Fruit fly (Drosophila melanogaster): ENCODE measurements around the gene Prp40.
A peak's percentile ranks its signal among the peaks of the same experiment; 100 is the strongest.

Gene Prp40

DNA sequence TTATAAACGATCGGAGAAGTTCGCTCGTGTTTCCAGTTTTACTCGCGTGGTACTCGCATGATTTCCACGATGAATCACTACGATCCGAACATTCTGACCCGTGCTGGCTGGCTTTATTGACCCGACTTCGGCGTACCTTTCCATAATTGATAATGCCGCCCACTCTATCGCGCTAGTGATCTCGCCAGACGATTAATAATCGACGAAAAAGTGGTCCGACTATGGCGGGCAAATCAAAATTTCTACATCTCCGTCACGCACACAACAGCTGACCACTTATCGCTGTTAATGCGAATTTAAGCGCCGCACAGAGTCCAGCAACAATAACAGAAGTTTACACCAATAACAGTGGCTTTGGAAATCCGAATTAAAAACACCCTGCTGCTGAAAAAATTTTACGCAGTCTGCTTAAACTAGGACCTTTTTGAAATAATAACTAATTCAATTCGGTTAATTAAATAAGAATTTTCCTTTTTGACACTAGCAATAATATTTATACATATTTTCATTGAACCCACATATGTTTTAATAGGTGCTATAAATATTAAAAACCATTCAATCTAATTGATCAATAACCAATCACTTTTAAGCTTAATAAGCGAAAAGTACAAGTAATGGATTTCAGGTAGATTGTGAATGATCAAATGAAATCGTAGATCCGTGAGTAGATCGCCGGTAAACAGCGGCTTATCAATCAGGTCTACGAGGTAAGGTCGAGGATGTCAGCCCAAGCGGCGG is 32.9 kb downstream of the Prp40 start (continued):
- no peak for TF ChIP-seq cas (GFP tag; IDR thresholded peaks at IDR 0.05)
- TF ChIP-seq Sin3A (optimal IDR thresholded peaks at IDR 0.05), result no peak
- peak; percentile 46 for TF ChIP-seq gfzf (GFP tag; optimal IDR thresholded peaks at IDR 0.05)
- TF ChIP-seq YL-1 (GFP tag; optimal IDR thresholded peaks at IDR 0.05), result no peak
- TF ChIP-seq wdn (GFP tag; IDR thresholded peaks at IDR 0.05), result no peak
- TF ChIP-seq insv (GFP tag; optimal IDR thresholded peaks at IDR 0.05), result no peak
- TF ChIP-seq CG43689 (GFP tag; IDR thresholded peaks at IDR 0.05), result no peak
- no peak for TF ChIP-seq yki (optimal IDR thresholded peaks at IDR 0.05)
- peak; percentile 37 for TF ChIP-seq Dip3 (GFP tag; optimal IDR thresholded peaks at IDR 0.05)
- no peak for TF ChIP-seq stc (GFP tag; IDR thresholded peaks at IDR 0.05)
- TF ChIP-seq vvl (GFP tag; IDR thresholded peaks at IDR 0.05), result no peak; the same call in 1 of the 2 replicates
- TF ChIP-seq ewg (GFP tag; optimal IDR thresholded peaks at IDR 0.05), result no peak
- peak; percentile 12 for TF ChIP-seq CG8281 (tag; optimal IDR thresholded peaks at IDR 0.05)
- no peak for TF ChIP-seq klu (GFP tag; IDR thresholded peaks at IDR 0.05)
- no peak for TF ChIP-seq Hmx (GFP tag; optimal IDR thresholded peaks at IDR 0.05)
- no peak for TF ChIP-seq CG15479 (GFP tag; optimal IDR thresholded peaks at IDR 0.05)
- TF ChIP-seq eve (GFP tag; optimal IDR thresholded peaks at IDR 0.05), result no peak
- TF ChIP-seq ranshi (GFP tag; IDR thresholded peaks at IDR 0.05), result no peak; the same call in 1 of the 2 replicates
- no peak; the same call in 1 of the 2 replicates for TF ChIP-seq MBD-R2 (GFP tag; IDR thresholded peaks at IDR 0.05)
- no peak for TF ChIP-seq sima (GFP tag; optimal IDR thresholded peaks at IDR 0.05)
- TF ChIP-seq tx (GFP tag; optimal IDR thresholded peaks at IDR 0.05), result no peak
- TF ChIP-seq zfh1 (GFP tag; IDR thresholded peaks at IDR 0.05), result no peak
- TF ChIP-seq ssp (GFP tag; IDR thresholded peaks at IDR 0.05), result no peak
- no peak for TF ChIP-seq CG1602 (GFP tag; optimal IDR thresholded peaks at IDR 0.05)
- no peak for TF ChIP-seq trh (GFP tag; optimal IDR thresholded peaks at IDR 0.05)
- no peak for TF ChIP-seq NK7.1 (GFP tag; optimal IDR thresholded peaks at IDR 0.05)
- TF ChIP-seq disco-r (GFP tag; optimal IDR thresholded peaks at IDR 0.05), result no peak
- no peak for TF ChIP-seq zf30C (GFP tag; optimal IDR thresholded peaks at IDR 0.05)
- peak; percentile 60 for TF ChIP-seq Scr (GFP tag; IDR thresholded peaks at IDR 0.05; ENCODE audit: partially characterized antibody)
- TF ChIP-seq bab2 (GFP tag; optimal IDR thresholded peaks at IDR 0.05), result peak; percentile 25
- TF ChIP-seq CG33557 (GFP tag; optimal IDR thresholded peaks at IDR 0.05), result no peak
- peak; percentile 51 for TF ChIP-seq bcd (GFP tag; optimal IDR thresholded peaks at IDR 0.05)
- no peak for TF ChIP-seq HmgZ (tag; optimal IDR thresholded peaks at IDR 0.05)
- TF ChIP-seq CG13624 (GFP tag; optimal IDR thresholded peaks at IDR 0.05), result peak; percentile 59
- TF ChIP-seq caup (GFP tag; optimal IDR thresholded peaks at IDR 0.05; ENCODE audit: severe bottlenecking), result no peak
- TF ChIP-seq CG2202 (tag; optimal IDR thresholded peaks at IDR 0.05), result no peak
- no peak for TF ChIP-seq chn (GFP tag; optimal IDR thresholded peaks at IDR 0.05)
- peak; percentile 41 for TF ChIP-seq CG7786 (GFP tag; optimal IDR thresholded peaks at IDR 0.05)
- no peak for TF ChIP-seq sim (GFP tag; IDR thresholded peaks at IDR 0.05)
- TF ChIP-seq unpg (GFP tag; optimal IDR thresholded peaks at IDR 0.05), result peak; percentile 6
- no peak for TF ChIP-seq CG4617 (GFP tag; optimal IDR thresholded peaks at IDR 0.05; ENCODE audit: borderline replicate concordance)
- no peak for TF ChIP-seq CG15011 (GFP tag; optimal IDR thresholded peaks at IDR 0.05)
- no peak for TF ChIP-seq CG2116 (GFP tag; optimal IDR thresholded peaks at IDR 0.05)
- peak; percentile 41 for TF ChIP-seq CG10209 (GFP tag; optimal IDR thresholded peaks at IDR 0.05)
- TF ChIP-seq Antp (GFP tag; optimal IDR thresholded peaks at IDR 0.05), result peak; percentile 29
- TF ChIP-seq Atf-2 (GFP tag; optimal IDR thresholded peaks at IDR 0.05), result peak; percentile 33
- no peak for TF ChIP-seq CG3407 (GFP tag; optimal IDR thresholded peaks at IDR 0.05)
- no peak for TF ChIP-seq lov (optimal IDR thresholded peaks at IDR 0.05)
- TF ChIP-seq lov (GFP tag; IDR thresholded peaks at IDR 0.05), result no peak
- peak; percentile 53 for TF ChIP-seq Dref (GFP tag; IDR thresholded peaks at IDR 0.05)
- TF ChIP-seq Hsf (GFP tag; optimal IDR thresholded peaks at IDR 0.05), result peak; percentile 52
- no peak for TF ChIP-seq CG6683 (GFP tag; optimal IDR thresholded peaks at IDR 0.05)
